Worm (Caenorhabditis elegans): Measurements from ENCODE around the gene F55G1.15.
A peak's percentile ranks its signal among the peaks of the same experiment; 100 is the strongest.

The F55G1.15 gene

DNA sequence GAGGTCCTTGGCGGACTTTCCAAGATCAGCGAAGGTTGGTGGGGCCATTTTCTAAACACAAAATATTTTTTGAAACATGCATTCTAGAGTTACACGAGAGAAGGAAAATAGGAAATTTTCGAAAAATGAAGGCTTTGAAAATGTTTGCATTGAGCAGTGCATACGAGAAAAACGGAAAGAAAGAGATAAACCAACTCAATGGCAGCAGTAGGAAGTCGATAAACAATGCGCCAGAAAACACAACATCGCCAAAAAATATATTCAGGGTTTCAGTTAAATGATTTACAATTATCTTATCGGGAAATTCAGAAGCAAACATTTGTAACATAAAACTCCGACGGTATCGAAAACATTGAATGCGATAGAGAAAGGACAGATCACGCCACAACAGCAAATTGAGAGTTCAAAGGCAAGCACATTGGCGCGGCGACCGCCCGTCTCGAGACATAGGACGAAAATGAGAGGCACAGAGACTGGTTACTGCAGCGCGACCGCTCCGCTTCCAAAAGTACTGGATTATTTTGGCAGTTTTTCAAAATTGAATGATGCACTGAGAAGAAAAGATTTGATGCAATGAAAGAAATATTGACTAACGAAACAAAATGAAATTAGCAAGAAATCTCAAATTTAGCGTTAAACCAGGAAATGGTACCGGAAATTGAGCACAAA is 6.7 kb upstream of the F55G1.15 start, which contains the start of the genes vdac-1 and R05G6.5 (continued):
- TF ChIP-seq unc-39 (tag; optimal IDR thresholded peaks at IDR 0.05): no peak
- TF ChIP-seq aha-1 (tag): peak; percentile 83
- TF ChIP-seq Y48G9A.11 (GFP tag; IDR thresholded peaks at IDR 0.05): no peak
- peak; percentile 69 to 81 for TF ChIP-seq lsy-2 (tag; optimal IDR thresholded peaks at IDR 0.05)
- TF ChIP-seq lin-39 (tag; optimal IDR thresholded peaks at IDR 0.05): no peak
- TF ChIP-seq vab-7 (GFP tag; IDR thresholded peaks at IDR 0.05): peak; percentile 57

DNA sequence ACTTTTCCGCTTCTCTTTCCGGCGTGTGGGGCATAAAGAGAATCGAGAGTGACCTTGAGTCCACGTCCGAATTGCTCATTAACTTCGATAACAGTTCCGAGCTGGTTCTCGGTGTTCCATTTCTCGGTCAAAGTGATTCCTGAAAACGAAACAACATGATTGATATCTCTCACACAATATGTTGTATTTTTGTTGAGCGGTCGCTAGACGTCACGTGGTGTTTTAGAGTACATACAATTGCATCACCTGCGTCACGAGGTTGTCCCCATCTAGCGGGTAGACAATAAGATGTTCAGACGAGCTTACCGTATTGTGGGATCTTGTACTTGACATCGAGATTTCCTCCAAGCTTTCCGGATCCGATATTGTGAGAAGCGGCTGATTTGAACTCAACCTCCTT is 6.1 kb upstream of the F55G1.15 start:
- TF ChIP-seq F37D6.2 (tag; optimal IDR thresholded peaks at IDR 0.05) (no peak), dpl-1 (GFP tag; optimal IDR thresholded peaks at IDR 0.05) (peak; percentile 2), ceh-82 (tag; optimal IDR thresholded peaks at IDR 0.05) (no peak), R02D3.7 (tag; optimal IDR thresholded peaks at IDR 0.05) (no peak), nhr-11 (tag; optimal IDR thresholded peaks at IDR 0.05) (peak; percentile 34), hlh-30 (tag; optimal IDR thresholded peaks at IDR 0.05; ENCODE audit: insufficient read depth) (peak; percentile 88), lin-15B (tag; optimal IDR thresholded peaks at IDR 0.05) (no peak), attf-4 (tag; optimal IDR thresholded peaks at IDR 0.05) (no peak), ama-1 (optimal IDR thresholded peaks at IDR 0.05) (peak; percentile 33), skn-1 (tag; optimal IDR thresholded peaks at IDR 0.05) (no peak), nhr-76 (tag; optimal IDR thresholded peaks at IDR 0.05) (no peak), egl-27 (tag; optimal IDR thresholded peaks at IDR 0.05) (no peak), ceh-20 (GFP tag; IDR thresholded peaks at IDR 0.05) (no peak), arid-1 (GFP tag; conservative IDR thresholded peaks at IDR 0.05) (no peak), spr-3 (GFP tag; optimal IDR thresholded peaks at IDR 0.05) (no peak), ceh-32 (tag; optimal IDR thresholded peaks at IDR 0.05; ENCODE audit: poor library complexity) (no peak), nhr-102 (tag; optimal IDR thresholded peaks at IDR 0.05) (no peak), nhr-6 (tag; optimal IDR thresholded peaks at IDR 0.05) (no peak), nhr-111 (GFP tag; optimal IDR thresholded peaks at IDR 0.05) (no peak), ceh-44 (GFP tag; IDR thresholded peaks at IDR 0.05) (no peak), Y48G9A.11 (GFP tag; IDR thresholded peaks at IDR 0.05) (no peak), ctbp-1 (GFP tag; IDR thresholded peaks at IDR 0.05) (no peak), mep-1 (tag; optimal IDR thresholded peaks at IDR 0.05) (peak; percentile 28), unc-39 (tag; optimal IDR thresholded peaks at IDR 0.05) (no peak), cey-2 (tag; optimal IDR thresholded peaks at IDR 0.05; ENCODE audit: borderline replicate concordance, insufficient read depth) (no peak), mxl-3 (GFP tag; optimal IDR thresholded peaks at IDR 0.05) (peak; percentile 43), ceh-28 (tag; optimal IDR thresholded peaks at IDR 0.05) (no peak), zip-11 (GFP tag; IDR thresholded peaks at IDR 0.05) (no peak), ceh-62 (tag; optimal IDR thresholded peaks at IDR 0.05) (no peak), nhr-25 (tag; optimal IDR thresholded peaks at IDR 0.05; ENCODE audit: borderline replicate concordance, insufficient read depth) (no peak), lsy-2 (tag; optimal IDR thresholded peaks at IDR 0.05) (peak; percentile 13 to 52), madf-9 (GFP tag; conservative IDR thresholded peaks at IDR 0.05) (no peak), tra-1 (GFP tag; IDR thresholded peaks at IDR 0.05) (no peak), lin-29 (GFP tag; IDR thresholded peaks at IDR 0.05) (no peak), fkh-10 (GFP tag; optimal IDR thresholded peaks at IDR 0.05) (no peak), aha-1 (tag) (no peak), F26F4.8 (GFP tag; conservative IDR thresholded peaks at IDR 0.05) (no peak), egl-43 (GFP tag; IDR thresholded peaks at IDR 0.05) (no peak), hif-1 (tag; optimal IDR thresholded peaks at IDR 0.05) (no peak), nhr-237 (tag; optimal IDR thresholded peaks at IDR 0.05) (no peak), lim-7 (GFP tag; IDR thresholded peaks at IDR 0.05) (no peak), zfp-3 (GFP tag; conservative IDR thresholded peaks at IDR 0.05) (no peak), mxl-2 (GFP tag; conservative IDR thresholded peaks at IDR 0.05) (no peak), mdt-29 (GFP tag; IDR thresholded peaks at IDR 0.05) (no peak), madf-5 (GFP tag; IDR thresholded peaks at IDR 0.05) (no peak), ztf-11 (tag; optimal IDR thresholded peaks at IDR 0.05) (no peak), hmg-1.1 (GFP tag; IDR thresholded peaks at IDR 0.05) (no peak)
